Worm (Caenorhabditis elegans): Measurements from ENCODE around the gene mdt-17.
"Not testable (repeated sequence)": the region's sequence is repeated elsewhere in the genome, so short reads cannot be mapped to it uniquely, and the experiment has no call there.

DNA sequence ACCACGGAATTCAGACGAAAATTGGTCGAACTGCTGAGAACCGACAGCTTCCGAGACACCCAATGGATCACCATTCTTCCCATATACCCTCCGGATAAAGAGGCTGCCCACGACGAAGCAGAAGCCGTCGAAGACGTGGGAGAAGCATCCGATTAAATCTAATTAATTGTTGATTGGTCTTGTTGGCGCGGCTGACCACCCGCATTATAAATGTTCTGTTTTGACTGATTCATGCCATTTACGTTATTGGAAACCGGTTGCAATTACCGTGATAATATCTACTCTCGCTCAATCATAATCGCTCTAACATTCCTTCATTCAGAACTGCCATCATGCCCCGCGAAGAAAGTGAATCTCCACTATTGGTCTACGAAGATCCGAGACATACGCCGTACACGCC is 36.2 kb upstream of the mdt-17 start, which contains the start of gene ZC15.3:
- TF ChIP-seq ama-1 (optimal IDR thresholded peaks at IDR 0.05); vab-15 (tag; optimal IDR thresholded peaks at IDR 0.05); hlh-17 (GFP tag; optimal IDR thresholded peaks at IDR 0.05; ENCODE audit: borderline replicate concordance); pqm-1 (tag; optimal IDR thresholded peaks at IDR 0.05); tbx-2 (tag; optimal IDR thresholded peaks at IDR 0.05); fkh-10 (GFP tag; optimal IDR thresholded peaks at IDR 0.05); ztf-4 (tag; optimal IDR thresholded peaks at IDR 0.05); swsn-7 (tag; optimal IDR thresholded peaks at IDR 0.05); nhr-28 (tag; optimal IDR thresholded peaks at IDR 0.05): not testable (repeated sequence)

Measured in whole organism, L1 larva.